Worm (Caenorhabditis elegans) whole organism, early embryonic: ENCODE measurements around the gene ZK1058.9.

Experiments
- B0310.2 ChIP-seq: sonication (generic microtip); optimal IDR thresholded peaks from 2 replicates; lab custom pipeline; 2016; ENCODE audit warnings: mild to moderate bottlenecking, missing genetic modification characterization, missing compliant biosample characterization
- F13C5.2 ChIP-seq: sonication (generic microtip); optimal IDR thresholded peaks from 2 replicates; lab custom pipeline; 2017; ENCODE audit warnings: mild to moderate bottlenecking, missing genetic modification characterization, inconsistent platforms, missing compliant biosample characterization
- ama-1 ChIP-seq: fragments of 150-350 bp; optimal IDR thresholded peaks from 2 replicates; lab custom pipeline; 2014
- ceh-13 ChIP-seq: fragments of 200-800 bp; sonication (Bioruptor generic); optimal IDR thresholded peaks from 2 replicates; lab custom pipeline; 2018; ENCODE audit warnings: mild to moderate bottlenecking, missing genetic modification characterization, missing compliant biosample characterization
- flt-1 ChIP-seq: fragments of 200-800 bp; sonication (Bioruptor generic); IDR thresholded peaks from 2 replicates; pipeline ENCODE4 v1.3.6; 2022; ENCODE audit warnings: missing genetic modification characterization, missing compliant biosample characterization
- hmbx-1 ChIP-seq: sonication (generic microtip); optimal IDR thresholded peaks from 2 replicates; lab custom pipeline; 2016; ENCODE audit warnings: mild to moderate bottlenecking, missing genetic modification characterization, missing compliant biosample characterization
- hmg-4 ChIP-seq: fragments of 200-800 bp; sonication (Bioruptor generic); optimal IDR thresholded peaks from 2 replicates; lab custom pipeline; 2018; ENCODE audit warnings: mild to moderate bottlenecking, missing genetic modification characterization, missing compliant biosample characterization
- hnd-1 ChIP-seq: sonication (generic microtip); optimal IDR thresholded peaks from 2 replicates; lab custom pipeline; 2016; ENCODE audit warnings: missing genetic modification characterization, missing compliant biosample characterization
- pes-1 ChIP-seq: fragments of 200-800 bp; sonication (Bioruptor generic); IDR thresholded peaks from 2 replicates; pipeline ENCODE4 v1.3.6; 2022; ENCODE audit warnings: missing genetic modification reagents, missing genetic modification characterization, missing compliant biosample characterization
- tbx-37 ChIP-seq: fragments of 200-800 bp; sonication (Bioruptor generic); conservative IDR thresholded peaks from 2 replicates; pipeline ENCODE4 v1.3.6; 2022; ENCODE audit warnings: missing genetic modification reagents, missing genetic modification characterization, missing compliant biosample characterization

DNA sequence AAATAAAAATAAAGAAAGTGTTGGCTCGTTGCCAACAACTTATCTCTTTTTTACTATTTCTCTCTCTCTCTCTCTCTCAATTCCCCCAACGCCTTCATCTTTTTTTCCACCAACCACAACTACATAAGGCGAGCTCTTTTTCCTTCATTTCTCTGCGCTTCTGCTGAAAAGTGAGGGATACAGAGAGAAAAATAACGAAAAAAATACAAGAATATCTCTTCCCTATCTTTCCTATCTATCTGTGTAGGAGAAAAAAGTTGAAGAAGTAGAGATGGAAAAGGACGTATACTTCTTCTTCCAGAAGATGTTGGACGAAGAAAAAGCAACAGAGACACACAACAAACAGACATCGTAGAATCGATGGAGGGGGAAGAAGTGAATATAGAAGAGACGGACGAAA, 27.2 kb downstream of the ZK1058.9 start:
- TF ChIP-seq B0310.2 (no peak), tbx-37 (GFP tag; lab: Robert Waterston, UW) (no peak), flt-1 (GFP tag; lab: Robert Waterston, UW) (no peak), ama-1 (lab: Kevin White, UChicago) (no peak), hmg-4 (GFP tag; lab: Kevin White, UChicago) (no peak), F13C5.2 (tag; lab: Kevin White, UChicago) (no peak), ceh-13 (GFP tag; lab: Kevin White, UChicago) (no peak), hnd-1 (tag; lab: Kevin White, UChicago) (no peak), hmbx-1 (no peak), pes-1 (no peak)
